Fruit fly (Drosophila melanogaster): ENCODE data around the gene CBP.

Gene CBP

dm6 chrX:7336962-7337844 lies at the start of gene CBP:
Gene CBP (plus strand): TSS chrX:7337352.
- TF ChIP-seq psq (optimal IDR thresholded peaks at IDR 0.05) (no peak), usp (GFP tag; optimal IDR thresholded peaks at IDR 0.05) (no peak), Dll (optimal IDR thresholded peaks at IDR 0.05) (no peak), EcR (GFP tag; optimal IDR thresholded peaks at IDR 0.05) (no peak), CG8478 (optimal IDR thresholded peaks at IDR 0.05) (no peak), pan (optimal IDR thresholded peaks at IDR 0.05) (no peak)

- no peak for TF ChIP-seq usp (GFP tag; optimal IDR thresholded peaks at IDR 0.05)
- no peak for TF ChIP-seq pan (optimal IDR thresholded peaks at IDR 0.05)
- no peak for TF ChIP-seq CG8478 (optimal IDR thresholded peaks at IDR 0.05)
- TF ChIP-seq EcR (GFP tag; optimal IDR thresholded peaks at IDR 0.05): no peak
Observed at dm6 chrX:7290811-7291515, 46.2 kb upstream of the CBP start, which contains the start of gene unc-119. Gene unc-119 (minus strand): TSS chrX:7291298.

- TF ChIP-seq usp (GFP tag; optimal IDR thresholded peaks at IDR 0.05) (no peak), EcR (GFP tag; optimal IDR thresholded peaks at IDR 0.05) (no peak), pan (optimal IDR thresholded peaks at IDR 0.05) (no peak), CG8478 (optimal IDR thresholded peaks at IDR 0.05) (no peak), psq (optimal IDR thresholded peaks at IDR 0.05) (no peak), Dll (optimal IDR thresholded peaks at IDR 0.05) (no peak)
Observed at dm6 chrX:7291850-7292499, 45.2 kb upstream of the CBP start.

- TF ChIP-seq Dll (optimal IDR thresholded peaks at IDR 0.05) (no peak), CG8478 (optimal IDR thresholded peaks at IDR 0.05) (no peak), usp (GFP tag; optimal IDR thresholded peaks at IDR 0.05) (no peak), psq (optimal IDR thresholded peaks at IDR 0.05) (no peak), pan (optimal IDR thresholded peaks at IDR 0.05) (no peak), EcR (GFP tag; optimal IDR thresholded peaks at IDR 0.05) (no peak)
Observed at dm6 chrX:7293133-7293873, 43.8 kb upstream of the CBP start.

- TF ChIP-seq CG8478 (optimal IDR thresholded peaks at IDR 0.05) (no peak), usp (GFP tag; optimal IDR thresholded peaks at IDR 0.05) (no peak), EcR (GFP tag; optimal IDR thresholded peaks at IDR 0.05) (no peak), Dll (optimal IDR thresholded peaks at IDR 0.05) (no peak), psq (optimal IDR thresholded peaks at IDR 0.05) (no peak), pan (optimal IDR thresholded peaks at IDR 0.05) (no peak)
Observed at dm6 chrX:7293874-7294559, 43.1 kb upstream of the CBP start.

dm6 chrX:7295973-7296372 lies 41.2 kb upstream of the CBP start:
- TF ChIP-seq psq (optimal IDR thresholded peaks at IDR 0.05) (no peak), pan (optimal IDR thresholded peaks at IDR 0.05) (no peak), CG8478 (optimal IDR thresholded peaks at IDR 0.05) (no peak), Dll (optimal IDR thresholded peaks at IDR 0.05) (no peak), usp (GFP tag; optimal IDR thresholded peaks at IDR 0.05) (no peak), EcR (GFP tag; optimal IDR thresholded peaks at IDR 0.05) (no peak)

- TF ChIP-seq CG8478 (optimal IDR thresholded peaks at IDR 0.05) (no peak), EcR (GFP tag; optimal IDR thresholded peaks at IDR 0.05) (no peak), psq (optimal IDR thresholded peaks at IDR 0.05) (no peak), usp (GFP tag; optimal IDR thresholded peaks at IDR 0.05) (no peak), Dll (optimal IDR thresholded peaks at IDR 0.05) (no peak), pan (optimal IDR thresholded peaks at IDR 0.05) (no peak)
Observed at dm6 chrX:7296721-7297227, 40.4 kb upstream of the CBP start.

- TF ChIP-seq Dll (optimal IDR thresholded peaks at IDR 0.05): no peak
- no peak for TF ChIP-seq psq (optimal IDR thresholded peaks at IDR 0.05)
- TF ChIP-seq usp (GFP tag; optimal IDR thresholded peaks at IDR 0.05): no peak
- TF ChIP-seq pan (optimal IDR thresholded peaks at IDR 0.05): no peak
- TF ChIP-seq EcR (GFP tag; optimal IDR thresholded peaks at IDR 0.05): no peak
- no peak for TF ChIP-seq CG8478 (optimal IDR thresholded peaks at IDR 0.05)
Observed at dm6 chrX:7298323-7298722, 38.8 kb upstream of the CBP start.

dm6 chrX:7299399-7300355 lies 37.5 kb upstream of the CBP start:
- TF ChIP-seq Dll (optimal IDR thresholded peaks at IDR 0.05): peak; percentile 68
- no peak for TF ChIP-seq pan (optimal IDR thresholded peaks at IDR 0.05)
- no peak for TF ChIP-seq CG8478 (optimal IDR thresholded peaks at IDR 0.05)

dm6 chrX:7300356-7300721 lies 36.8 kb upstream of the CBP start:
- TF ChIP-seq Dll (optimal IDR thresholded peaks at IDR 0.05): no peak

Data from whole organism.